Worm (Caenorhabditis elegans): ENCODE data around the gene mltn-7.
A peak's percentile ranks its signal among the peaks of the same experiment; 100 is the strongest.

The mltn-7 gene

ce11 chrV:347561-348345 lies 22.4 kb upstream of the mltn-7 start:
- no peak for TF ChIP-seq elt-1 (tag; optimal IDR thresholded peaks at IDR 0.05; ENCODE audit: borderline replicate concordance, insufficient read depth)
- no peak for TF ChIP-seq ceh-43 (GFP tag; optimal IDR thresholded peaks at IDR 0.05)
- TF ChIP-seq nhr-12 (tag; optimal IDR thresholded peaks at IDR 0.05), result no peak
- TF ChIP-seq elt-3 (tag; optimal IDR thresholded peaks at IDR 0.05), result no peak
- no peak for TF ChIP-seq mep-1 (tag; optimal IDR thresholded peaks at IDR 0.05)
- TF ChIP-seq cnd-1 (tag; optimal IDR thresholded peaks at IDR 0.05), result no peak
- no peak for TF ChIP-seq zip-8 (tag; optimal IDR thresholded peaks at IDR 0.05)
- TF ChIP-seq ces-1 (GFP tag; optimal IDR thresholded peaks at IDR 0.05), result no peak
- no peak for TF ChIP-seq sem-2 (GFP tag; optimal IDR thresholded peaks at IDR 0.05)
- no peak for TF ChIP-seq M03D4.4 (tag; optimal IDR thresholded peaks at IDR 0.05)
- no peak for TF ChIP-seq mab-5 (tag; optimal IDR thresholded peaks at IDR 0.05)
- TF ChIP-seq nhr-2 (tag; optimal IDR thresholded peaks at IDR 0.05), result no peak
- TF ChIP-seq unc-62 (GFP tag; optimal IDR thresholded peaks at IDR 0.05), result no peak
- no peak for TF ChIP-seq unc-120 (tag; optimal IDR thresholded peaks at IDR 0.05; ENCODE audit: poor library complexity, severe bottlenecking)

ce11 chrV:349054-349453 lies 21.1 kb upstream of the mltn-7 start, which contains the start of gene atg-9:
atg-9 (plus strand) TSS chrV:349385.
- TF ChIP-seq drap-1 (GFP tag; optimal IDR thresholded peaks at IDR 0.05) (no peak), sptf-1 (tag; optimal IDR thresholded peaks at IDR 0.05) (peak; percentile 48), mls-2 (tag; optimal IDR thresholded peaks at IDR 0.05) (peak; percentile 12), ceh-43 (GFP tag; optimal IDR thresholded peaks at IDR 0.05) (no peak), tbx-8 (GFP tag; optimal IDR thresholded peaks at IDR 0.05) (no peak), sem-2 (GFP tag; optimal IDR thresholded peaks at IDR 0.05) (no peak), nhr-237 (tag; optimal IDR thresholded peaks at IDR 0.05) (no peak), ztf-11 (tag; optimal IDR thresholded peaks at IDR 0.05) (no peak), ceh-39 (tag; optimal IDR thresholded peaks at IDR 0.05) (peak; percentile 28), nhr-2 (tag; optimal IDR thresholded peaks at IDR 0.05) (no peak), flh-1 (GFP tag; optimal IDR thresholded peaks at IDR 0.05) (no peak), zip-8 (tag; optimal IDR thresholded peaks at IDR 0.05) (no peak), bed-3 (GFP tag; optimal IDR thresholded peaks at IDR 0.05) (no peak), blmp-1 (tag; optimal IDR thresholded peaks at IDR 0.05) (no peak), hlh-1 (tag; optimal IDR thresholded peaks at IDR 0.05) (peak; percentile 62), pha-4 (tag; optimal IDR thresholded peaks at IDR 0.05) (no peak), elt-1 (tag; optimal IDR thresholded peaks at IDR 0.05; ENCODE audit: borderline replicate concordance, insufficient read depth) (no peak), cnd-1 (tag; optimal IDR thresholded peaks at IDR 0.05) (peak; percentile 83), mep-1 (tag; optimal IDR thresholded peaks at IDR 0.05) (peak; percentile 73), unc-120 (tag; optimal IDR thresholded peaks at IDR 0.05; ENCODE audit: poor library complexity, severe bottlenecking) (no peak), lin-32 (GFP tag; optimal IDR thresholded peaks at IDR 0.05) (peak; percentile 30), unc-62 (GFP tag; optimal IDR thresholded peaks at IDR 0.05) (no peak), lin-13 (tag; optimal IDR thresholded peaks at IDR 0.05) (peak; percentile 39)

ce11 chrV:350822-351221 lies 19.3 kb upstream of the mltn-7 start:
- TF ChIP-seq mep-1 (tag; optimal IDR thresholded peaks at IDR 0.05), result no peak
- TF ChIP-seq cnd-1 (tag; optimal IDR thresholded peaks at IDR 0.05), result no peak
- TF ChIP-seq ztf-11 (tag; optimal IDR thresholded peaks at IDR 0.05), result no peak
- no peak for TF ChIP-seq mls-2 (tag; optimal IDR thresholded peaks at IDR 0.05)
- no peak for TF ChIP-seq pha-4 (tag; optimal IDR thresholded peaks at IDR 0.05)
- TF ChIP-seq mab-5 (tag; optimal IDR thresholded peaks at IDR 0.05), result no peak
- TF ChIP-seq ceh-43 (GFP tag; optimal IDR thresholded peaks at IDR 0.05), result no peak
- TF ChIP-seq M03D4.4 (tag; optimal IDR thresholded peaks at IDR 0.05), result no peak
- no peak for TF ChIP-seq unc-120 (tag; optimal IDR thresholded peaks at IDR 0.05; ENCODE audit: poor library complexity, severe bottlenecking)
- TF ChIP-seq nhr-12 (tag; optimal IDR thresholded peaks at IDR 0.05), result no peak
- TF ChIP-seq unc-62 (GFP tag; optimal IDR thresholded peaks at IDR 0.05), result no peak

- TF ChIP-seq hlh-1 (tag; optimal IDR thresholded peaks at IDR 0.05) (no peak), mep-1 (tag; optimal IDR thresholded peaks at IDR 0.05) (no peak), bed-3 (GFP tag; optimal IDR thresholded peaks at IDR 0.05) (no peak), zip-8 (tag; optimal IDR thresholded peaks at IDR 0.05) (no peak), nhr-28 (tag; optimal IDR thresholded peaks at IDR 0.05) (no peak), tbx-8 (GFP tag; optimal IDR thresholded peaks at IDR 0.05) (no peak), mab-5 (tag; optimal IDR thresholded peaks at IDR 0.05) (no peak), ceh-83 (GFP tag; optimal IDR thresholded peaks at IDR 0.05) (no peak), nhr-2 (tag; optimal IDR thresholded peaks at IDR 0.05) (no peak), ham-2 (GFP tag; optimal IDR thresholded peaks at IDR 0.05) (no peak), lin-13 (tag; optimal IDR thresholded peaks at IDR 0.05) (no peak), cnd-1 (tag; optimal IDR thresholded peaks at IDR 0.05) (no peak), sem-2 (GFP tag; optimal IDR thresholded peaks at IDR 0.05) (no peak), ceh-43 (GFP tag; optimal IDR thresholded peaks at IDR 0.05) (no peak), lin-32 (GFP tag; optimal IDR thresholded peaks at IDR 0.05) (no peak), sptf-1 (tag; optimal IDR thresholded peaks at IDR 0.05) (no peak), mls-2 (tag; optimal IDR thresholded peaks at IDR 0.05) (no peak), elt-1 (tag; optimal IDR thresholded peaks at IDR 0.05; ENCODE audit: borderline replicate concordance, insufficient read depth) (no peak), unc-39 (tag; optimal IDR thresholded peaks at IDR 0.05) (no peak)
Measured at ce11 chrV:351787-352186, 18.3 kb upstream of the mltn-7 start.
